Worm (Caenorhabditis elegans): ENCODE data around the gene his-61.

Gene his-61

ce11 chrIV:7467170-7467569, 18.8 kb downstream of the his-61 start:
- no peak for TF ChIP-seq unc-62 (GFP tag; optimal IDR thresholded peaks at IDR 0.05)

- no peak for TF ChIP-seq unc-62 (GFP tag; optimal IDR thresholded peaks at IDR 0.05)
Measured at ce11 chrIV:7465857-7466256, 20.2 kb downstream of the his-61 start, which contains the start of gene F13B6.3. TSS of gene F13B6.3 (minus strand) at chrIV:7465957.

ce11 chrIV:7460225-7460624, 25.8 kb downstream of the his-61 start, which contains the start of gene F13B6.2:
TSS of gene F13B6.2 (minus strand) at chrIV:7460325.
- no peak for TF ChIP-seq unc-62 (GFP tag; optimal IDR thresholded peaks at IDR 0.05)

ce11 chrIV:7456225-7456624, 29.8 kb downstream of the his-61 start, which contains the start of gene F13B6.1:
TSS of gene F13B6.1 (plus strand) at chrIV:7456525.
- TF ChIP-seq unc-62 (GFP tag; optimal IDR thresholded peaks at IDR 0.05): no peak

ce11 chrIV:7454890-7455289, 31.1 kb downstream of the his-61 start:
- TF ChIP-seq unc-62 (GFP tag; optimal IDR thresholded peaks at IDR 0.05): no peak

- no peak for TF ChIP-seq unc-62 (GFP tag; optimal IDR thresholded peaks at IDR 0.05)
Measured at ce11 chrIV:7453661-7454159, 32.3 kb downstream of the his-61 start.

- no peak for TF ChIP-seq unc-62 (GFP tag; optimal IDR thresholded peaks at IDR 0.05)
Measured at ce11 chrIV:7451345-7451744, 34.7 kb downstream of the his-61 start, which contains the start of gene tes-1. TSS of gene tes-1 (minus strand) at chrIV:7451445.

- no peak for TF ChIP-seq unc-62 (GFP tag; optimal IDR thresholded peaks at IDR 0.05)
Measured at ce11 chrIV:7447556-7447955, 38.5 kb downstream of the his-61 start, which contains the start of gene B0496.2. TSS of gene B0496.2 (plus strand) at chrIV:7447856.

- TF ChIP-seq unc-62 (GFP tag; optimal IDR thresholded peaks at IDR 0.05): no peak
Measured at ce11 chrIV:7445995-7446394, 40.0 kb downstream of the his-61 start, which contains the start of gene B0496.1. TSS of gene B0496.1 (plus strand) at chrIV:7446295.

ce11 chrIV:7445236-7445635, 40.8 kb downstream of the his-61 start, which contains the start of gene valv-1:
TSS of gene valv-1 (minus strand) at chrIV:7445336.
- no peak for TF ChIP-seq unc-62 (GFP tag; optimal IDR thresholded peaks at IDR 0.05)

- no peak for TF ChIP-seq unc-62 (GFP tag; optimal IDR thresholded peaks at IDR 0.05)
Measured at ce11 chrIV:7440238-7440637, 45.8 kb downstream of the his-61 start.

- TF ChIP-seq unc-62 (GFP tag; optimal IDR thresholded peaks at IDR 0.05): no peak
Measured at ce11 chrIV:7439377-7439776, 46.6 kb downstream of the his-61 start.
